Worm (Caenorhabditis elegans) whole organism, L4 larva: Measurements from ENCODE around the gene gpx-4.

Experiments used
- F10B5.3 ChIP-seq: sonication (generic microtip); optimal IDR thresholded peaks from 2 replicates; lab custom pipeline; 2016; ENCODE audit warnings: mild to moderate bottlenecking, missing genetic modification characterization, missing compliant biosample characterization
- F26F4.8 ChIP-seq: fragments of 200-800 bp; sonication (Bioruptor generic); conservative IDR thresholded peaks from 2 replicates; pipeline ENCODE4 v1.3.6; 2022; ENCODE audit warnings: missing genetic modification characterization, missing compliant biosample characterization
- F37D6.2 ChIP-seq: sonication (generic microtip); optimal IDR thresholded peaks from 2 replicates; lab custom pipeline; 2016; ENCODE audit warnings: mild to moderate bottlenecking, missing genetic modification characterization, missing compliant biosample characterization
- F44E2.7 ChIP-seq: fragments of 200-800 bp; sonication (Bioruptor generic); IDR thresholded peaks from 2 replicates; pipeline ENCODE4 v2.1.2; 2022; ENCODE audit warnings: missing genetic modification characterization, missing compliant biosample characterization
- F49E8.2 ChIP-seq: sonication (generic microtip); optimal IDR thresholded peaks from 2 replicates; lab custom pipeline; 2016; ENCODE audit warnings: missing compliant biosample characterization, mild to moderate bottlenecking, missing genetic modification characterization, borderline replicate concordance
- R02D3.7 ChIP-seq: fragments of 150-350 bp; sonication (generic microtip); optimal IDR thresholded peaks from 3 replicates; lab custom pipeline; 2014; ENCODE audit warnings: missing biosample characterization, missing genetic modification characterization
- T26A8.4 ChIP-seq: fragments of 200-800 bp; sonication (Bioruptor generic); IDR thresholded peaks from 2 replicates; pipeline ENCODE4 v1.3.6; 2022; ENCODE audit warnings: missing genetic modification characterization, missing compliant biosample characterization
- Y105C5A.15 ChIP-seq: fragments of 200-800 bp; sonication (Bioruptor generic); IDR thresholded peaks from 2 replicates; pipeline ENCODE4 v1.3.6; 2022; ENCODE audit warnings: missing genetic modification characterization, missing compliant biosample characterization
- aly-2 ChIP-seq: sonication (generic microtip); optimal IDR thresholded peaks from 2 replicates; lab custom pipeline; 2018; ENCODE audit warnings: missing biosample characterization, missing genetic modification characterization
- arid-1 ChIP-seq: fragments of 200-800 bp; sonication (Bioruptor generic); conservative IDR thresholded peaks from 2 replicates; pipeline ENCODE4 v1.3.6; 2022; ENCODE audit warnings: missing genetic modification reagents, missing genetic modification characterization, missing compliant biosample characterization
- attf-4 ChIP-seq: sonication (generic microtip); optimal IDR thresholded peaks from 3 replicates; lab custom pipeline; 2017; ENCODE audit warnings: missing biosample characterization, missing genetic modification characterization
- ceh-20 ChIP-seq: fragments of 200-800 bp; sonication (Bioruptor generic); IDR thresholded peaks from 2 replicates; pipeline ENCODE4 v1.3.6; 2022; ENCODE audit warnings: missing genetic modification reagents, missing genetic modification characterization, missing compliant biosample characterization
- ceh-28 ChIP-seq: fragments of 150-350 bp; optimal IDR thresholded peaks from 2 replicates; lab custom pipeline; 2014; ENCODE audit warnings: missing biosample characterization, missing genetic modification reagents, missing genetic modification characterization
- ceh-62 ChIP-seq: sonication (generic microtip); optimal IDR thresholded peaks from 2 replicates; lab custom pipeline; 2017; ENCODE audit warnings: missing biosample characterization, missing genetic modification characterization
- ceh-82 ChIP-seq: sonication (generic microtip); optimal IDR thresholded peaks from 2 replicates; lab custom pipeline; 2017; ENCODE audit warnings: missing biosample characterization, missing genetic modification characterization
- ces-1 ChIP-seq: fragments of 150-350 bp; sonication (generic microtip); optimal IDR thresholded peaks from 4 replicates; lab custom pipeline; 2014; ENCODE audit warnings: missing biosample characterization, missing genetic modification reagents, missing genetic modification characterization
- cey-2 ChIP-seq: sonication (generic microtip); optimal IDR thresholded peaks from 3 replicates; lab custom pipeline; 2017; ENCODE audit warnings: missing genetic modification characterization, mild to moderate bottlenecking, missing compliant biosample characterization, antibody characterized with exemption, borderline replicate concordance; ENCODE audit not compliant: insufficient read depth
- ctbp-1 ChIP-seq: fragments of 200-800 bp; sonication (Bioruptor generic); IDR thresholded peaks from 2 replicates; pipeline ENCODE4 v1.3.6; 2022; ENCODE audit warnings: missing genetic modification reagents, missing genetic modification characterization, missing compliant biosample characterization
- dmd-9 ChIP-seq: fragments of 200-800 bp; sonication (Bioruptor generic); IDR thresholded peaks from 2 replicates; pipeline ENCODE4 v1.3.6; 2022; ENCODE audit warnings: missing genetic modification reagents, missing genetic modification characterization, missing compliant biosample characterization
- duxl-1 ChIP-seq: sonication (generic microtip); optimal IDR thresholded peaks from 2 replicates; lab custom pipeline; 2016; ENCODE audit warnings: mild to moderate bottlenecking, missing genetic modification characterization, moderate library complexity, missing compliant biosample characterization; ENCODE audit not compliant: poor library complexity
- fkh-10 ChIP-seq: fragments of 150-350 bp; optimal IDR thresholded peaks from 2 replicates; lab custom pipeline; 2014; ENCODE audit warnings: missing biosample characterization, missing genetic modification reagents, missing genetic modification characterization
- fos-1 ChIP-seq: fragments of 150-350 bp; optimal IDR thresholded peaks from 2 replicates; lab custom pipeline; 2014; ENCODE audit warnings: missing biosample characterization, missing genetic modification characterization
- hmg-1.1 ChIP-seq: fragments of 200-800 bp; sonication (Bioruptor generic); IDR thresholded peaks from 2 replicates; pipeline ENCODE4 v1.3.6; 2022; ENCODE audit warnings: missing genetic modification reagents, missing genetic modification characterization, missing compliant biosample characterization
- lin-13 ChIP-seq: fragments of 150-350 bp; optimal IDR thresholded peaks from 2 replicates; lab custom pipeline; 2014; ENCODE audit warnings: missing biosample characterization, missing genetic modification reagents, missing genetic modification characterization
- madf-9 ChIP-seq: fragments of 200-800 bp; sonication (Bioruptor generic); conservative IDR thresholded peaks from 2 replicates; pipeline ENCODE4 v1.3.6; 2022; ENCODE audit warnings: missing genetic modification reagents, missing genetic modification characterization, missing compliant biosample characterization
- nhr-102 ChIP-seq: sonication (generic microtip); optimal IDR thresholded peaks from 2 replicates; lab custom pipeline; 2016; ENCODE audit warnings: mild to moderate bottlenecking, missing genetic modification characterization, moderate library complexity, missing compliant biosample characterization
- nhr-11 ChIP-seq: fragments of 150-350 bp; optimal IDR thresholded peaks from 2 replicates; lab custom pipeline; 2014; ENCODE audit warnings: missing biosample characterization, missing genetic modification characterization
- nhr-111 ChIP-seq: fragments of 200-800 bp; sonication (Bioruptor generic); optimal IDR thresholded peaks from 2 replicates; lab custom pipeline; 2018; ENCODE audit warnings: mild to moderate bottlenecking, missing genetic modification characterization, missing compliant biosample characterization
- nhr-25 ChIP-seq: sonication (generic microtip); optimal IDR thresholded peaks from 2 replicates; lab custom pipeline; 2017; ENCODE audit warnings: missing genetic modification characterization, mild to moderate bottlenecking, missing compliant biosample characterization, antibody characterized with exemption, moderate library complexity, borderline replicate concordance; ENCODE audit not compliant: insufficient read depth
- nhr-41 ChIP-seq: fragments of 200-800 bp; sonication (Bioruptor generic); IDR thresholded peaks from 2 replicates; pipeline ENCODE4 v1.3.6; 2022; ENCODE audit warnings: missing genetic modification reagents, missing genetic modification characterization, missing compliant biosample characterization
- nhr-42 ChIP-seq: fragments of 200-800 bp; sonication (Bioruptor generic); IDR thresholded peaks from 2 replicates; pipeline ENCODE4 v1.3.6; 2022; ENCODE audit warnings: missing genetic modification characterization, missing compliant biosample characterization
- nhr-48 ChIP-seq: sonication (generic microtip); optimal IDR thresholded peaks from 2 replicates; lab custom pipeline; 2016; ENCODE audit warnings: mild to moderate bottlenecking, missing genetic modification characterization, missing compliant biosample characterization
- nhr-6 ChIP-seq: fragments of 150-350 bp; optimal IDR thresholded peaks from 2 replicates; lab custom pipeline; 2014; ENCODE audit warnings: missing biosample characterization, missing genetic modification characterization
- pha-4 ChIP-seq, 2 experiments: fragments of 150-350 bp in 1 of 2; fragments of 200-800 bp in 1 of 2; sonication (Bioruptor generic) in 1 of 2; IDR thresholded peaks in 1 of 2; optimal IDR thresholded peaks in 1 of 2; 2 replicates each; pipeline versions ENCODE4 v1.3.6 to Lab custom; 2014 to 2022; ENCODE audit warnings: missing genetic modification characterization in 2 of 2, missing genetic modification reagents in 2 of 2, missing biosample characterization in 1 of 2, missing compliant biosample characterization in 1 of 2
- php-3 ChIP-seq: fragments of 200-800 bp; sonication (Bioruptor generic); IDR thresholded peaks from 2 replicates; pipeline ENCODE4 v1.3.6; 2022; ENCODE audit warnings: missing genetic modification reagents, missing genetic modification characterization, missing compliant biosample characterization
- set-16 ChIP-seq: fragments of 200-800 bp; sonication (Bioruptor generic); IDR thresholded peaks from 2 replicates; pipeline ENCODE4 v1.3.6; 2022; ENCODE audit warnings: missing genetic modification reagents, missing genetic modification characterization, missing compliant biosample characterization
- tag-97 ChIP-seq: fragments of 200-800 bp; sonication (Bioruptor generic); IDR thresholded peaks from 2 replicates; pipeline ENCODE4 v1.3.6; 2022; ENCODE audit warnings: missing genetic modification characterization, missing compliant biosample characterization
- unc-130 ChIP-seq: sonication (generic microtip); optimal IDR thresholded peaks from 2 replicates; lab custom pipeline; 2016; ENCODE audit warnings: missing genetic modification reagents, missing genetic modification characterization, missing compliant biosample characterization
- zfp-3 ChIP-seq: fragments of 200-800 bp; sonication (Bioruptor generic); conservative IDR thresholded peaks from 2 replicates; pipeline ENCODE4 v1.3.6; 2022; ENCODE audit warnings: missing genetic modification reagents, missing genetic modification characterization, missing compliant biosample characterization
- zip-11 ChIP-seq: fragments of 200-800 bp; sonication (Bioruptor generic); IDR thresholded peaks from 2 replicates; pipeline ENCODE4 v1.3.6; 2022; ENCODE audit warnings: missing genetic modification characterization, missing compliant biosample characterization
- zip-2 ChIP-seq: fragments of 150-350 bp; optimal IDR thresholded peaks from 2 replicates; lab custom pipeline; 2014; ENCODE audit warnings: missing biosample characterization, missing genetic modification characterization
- ztf-7 ChIP-seq: fragments of 150-350 bp; optimal IDR thresholded peaks from 2 replicates; lab custom pipeline; 2014; ENCODE audit warnings: missing biosample characterization, missing genetic modification characterization

The gpx-4 gene

DNA sequence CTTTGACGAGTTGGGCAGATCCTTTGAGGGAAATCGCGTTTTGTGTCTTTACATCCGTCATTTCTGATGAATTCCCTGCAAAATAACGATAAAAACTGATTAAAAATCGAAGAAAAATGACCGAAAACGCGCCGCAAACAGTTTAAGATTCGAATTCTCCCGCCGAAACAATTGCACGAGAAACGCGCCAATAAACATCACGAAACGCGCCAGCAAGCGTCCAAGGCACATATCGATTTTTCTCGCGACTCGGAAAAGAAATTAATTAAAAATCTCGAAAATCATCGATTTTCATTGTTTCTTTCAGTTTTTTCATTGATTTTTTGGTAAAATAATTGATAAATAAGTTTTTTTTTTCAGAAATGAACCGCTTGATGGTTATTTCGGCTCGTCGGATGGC is 33.9 kb downstream of the gpx-4 start, which contains the start of the genes mdf-2 and nduv-3 (continued):
- TF ChIP-seq zfp-3 (GFP tag; lab: Robert Waterston, UW) (no peak), F44E2.7 (no peak), nhr-42 (GFP tag; lab: Robert Waterston, UW) (0 out of 2 replicates have a peak, but pooled peaks have one; percentile 46), zip-11 (GFP tag; lab: Robert Waterston, UW) (no peak), nhr-48 (tag; lab: Kevin White, UChicago) (no peak), arid-1 (GFP tag; lab: Robert Waterston, UW) (no peak), nhr-6 (peak; percentile 58), pha-4 (GFP tag; IDR thresholded peaks at IDR 0.05; lab: Robert Waterston, UW) (no peak; the same call in 1 of the 2 replicates), pha-4 (tag; optimal IDR thresholded peaks at IDR 0.05; lab: Kevin White, UChicago) (peak; percentile 64), ces-1 (GFP tag; lab: Kevin White, UChicago) (no peak), tag-97 (GFP tag; lab: Robert Waterston, UW) (no peak), php-3 (GFP tag; lab: Robert Waterston, UW) (no peak), nhr-111 (GFP tag; lab: Kevin White, UChicago) (no peak), ctbp-1 (GFP tag; lab: Robert Waterston, UW) (no peak), aly-2 (tag; lab: Kevin White, UChicago) (no peak), fkh-10 (GFP tag; lab: Kevin White, UChicago) (no peak), nhr-11 (tag; lab: Kevin White, UChicago) (peak; percentile 54), F26F4.8 (GFP tag; lab: Robert Waterston, UW) (no peak), hmg-1.1 (GFP tag; lab: Robert Waterston, UW) (peak; percentile 61; the same call in 1 of the 2 replicates), madf-9 (GFP tag; lab: Robert Waterston, UW) (no peak), dmd-9 (no peak), ceh-62 (tag; lab: Kevin White, UChicago) (no peak), F37D6.2 (peak; percentile 43), R02D3.7 (tag; lab: Kevin White, UChicago) (no peak), ceh-82 (tag; lab: Kevin White, UChicago) (no peak), Y105C5A.15 (GFP tag; lab: Robert Waterston, UW) (no peak), unc-130 (no peak), fos-1 (no peak), set-16 (GFP tag; lab: Robert Waterston, UW) (no peak), nhr-25 (no peak), cey-2 (tag; lab: Kevin White, UChicago) (no peak), ceh-28 (tag; lab: Kevin White, UChicago) (peak; percentile 63), attf-4 (tag; lab: Kevin White, UChicago) (no peak), T26A8.4 (GFP tag; lab: Robert Waterston, UW) (peak; percentile 63), ceh-20 (GFP tag; lab: Robert Waterston, UW) (peak; percentile 64), F49E8.2 (no peak), ztf-7 (tag; lab: Kevin White, UChicago) (peak; percentile 38), zip-2 (tag; lab: Kevin White, UChicago) (no peak), nhr-102 (peak; percentile 42), F10B5.3 (no peak), nhr-41 (no peak), lin-13 (GFP tag; lab: Kevin White, UChicago) (peak; percentile 74), duxl-1 (tag; lab: Kevin White, UChicago) (peak; percentile 27)
